Worm (Caenorhabditis elegans) whole organism, L3 larva: ENCODE data around the gene C28H8.8.

Experiments
- R02D3.7 ChIP-seq: fragments of 150-350 bp; optimal IDR thresholded peaks from 2 replicates; lab custom pipeline; 2014; ENCODE audit warnings: missing biosample characterization, missing genetic modification characterization
- ZK546.5 ChIP-seq: sonication (generic microtip); optimal IDR thresholded peaks from 2 replicates; lab custom pipeline; 2017; ENCODE audit warnings: missing biosample characterization, missing genetic modification characterization
- aly-2 ChIP-seq: fragments of 150-350 bp; optimal IDR thresholded peaks from 2 replicates; lab custom pipeline; 2014; ENCODE audit warnings: missing biosample characterization, missing genetic modification characterization
- ama-1 ChIP-seq: fragments of 150-350 bp; optimal IDR thresholded peaks from 2 replicates; lab custom pipeline; 2018
- ceh-16 ChIP-seq: sonication (generic microtip); optimal IDR thresholded peaks from 2 replicates; lab custom pipeline; 2017; ENCODE audit warnings: missing biosample characterization, missing genetic modification characterization
- ceh-28 ChIP-seq: fragments of 150-350 bp; optimal IDR thresholded peaks from 2 replicates; lab custom pipeline; 2014; ENCODE audit warnings: missing biosample characterization, missing genetic modification reagents, missing genetic modification characterization
- ceh-82 ChIP-seq: fragments of 150-350 bp; optimal IDR thresholded peaks from 2 replicates; lab custom pipeline; 2014; ENCODE audit warnings: missing biosample characterization, missing genetic modification characterization
- ceh-9 ChIP-seq: sonication (generic microtip); optimal IDR thresholded peaks from 2 replicates; lab custom pipeline; 2018; ENCODE audit warnings: missing biosample characterization, missing genetic modification characterization
- daf-12 ChIP-seq: fragments of 150-350 bp; optimal IDR thresholded peaks from 2 replicates; lab custom pipeline; 2014; ENCODE audit warnings: missing biosample characterization, missing genetic modification reagents, missing genetic modification characterization
- egl-27 ChIP-seq: sonication (generic microtip); optimal IDR thresholded peaks from 4 replicates; lab custom pipeline; 2017; ENCODE audit warnings: missing biosample characterization, missing genetic modification reagents, missing genetic modification characterization
- egl-5 ChIP-seq: fragments of 150-350 bp; optimal IDR thresholded peaks from 2 replicates; lab custom pipeline; 2017; ENCODE audit warnings: missing biosample characterization, missing genetic modification reagents, missing genetic modification characterization, inconsistent platforms
- elt-1 ChIP-seq: fragments of 150-350 bp; optimal IDR thresholded peaks from 2 replicates; lab custom pipeline; 2014; ENCODE audit warnings: missing biosample characterization, missing genetic modification characterization
- elt-2 ChIP-seq: sonication (generic microtip); optimal IDR thresholded peaks from 2 replicates; lab custom pipeline; 2016; ENCODE audit warnings: missing genetic modification reagents, mild to moderate bottlenecking, missing genetic modification characterization, missing compliant biosample characterization
- elt-3 ChIP-seq, 3 experiments: fragments of 150-350 bp in 1 of 3; sonication (generic microtip) in 2 of 3; optimal IDR thresholded peaks; 2 replicates in 2 of 3; 4 replicates in 1 of 3; lab custom pipeline; 2014 to 2017; ENCODE audit warnings: missing biosample characterization in 3 of 3, missing genetic modification characterization in 3 of 3
- eor-1 ChIP-seq, 2 experiments: fragments of 150-350 bp; optimal IDR thresholded peaks; 2 replicates each; lab custom pipeline; 2014 to 2018; ENCODE audit warnings: missing biosample characterization in 2 of 2, missing genetic modification characterization in 2 of 2
- fkh-10 ChIP-seq: sonication (generic microtip); optimal IDR thresholded peaks from 2 replicates; lab custom pipeline; 2017; ENCODE audit warnings: missing biosample characterization, missing genetic modification reagents, missing genetic modification characterization
- fkh-2 ChIP-seq: fragments of 150-350 bp; optimal IDR thresholded peaks from 2 replicates; lab custom pipeline; 2014; ENCODE audit warnings: missing biosample characterization, missing genetic modification reagents, missing genetic modification characterization
- fos-1 ChIP-seq: fragments of 150-350 bp; optimal IDR thresholded peaks from 2 replicates; lab custom pipeline; 2014; ENCODE audit warnings: missing biosample characterization, missing genetic modification characterization
- hmg-11 ChIP-seq: sonication (generic microtip); optimal IDR thresholded peaks from 2 replicates; lab custom pipeline; 2016; ENCODE audit warnings: missing genetic modification characterization, missing compliant biosample characterization
- jun-1 ChIP-seq: fragments of 150-350 bp; optimal IDR thresholded peaks from 2 replicates; lab custom pipeline; 2014; ENCODE audit warnings: missing biosample characterization, missing genetic modification reagents, missing genetic modification characterization
- lin-15B ChIP-seq: fragments of 150-350 bp; optimal IDR thresholded peaks from 2 replicates; lab custom pipeline; 2014; ENCODE audit warnings: missing biosample characterization, missing genetic modification characterization
- lin-39 ChIP-seq: fragments of 150-350 bp; optimal IDR thresholded peaks from 2 replicates; lab custom pipeline; 2018; ENCODE audit warnings: missing biosample characterization, missing genetic modification reagents, missing genetic modification characterization
- lsy-12 ChIP-seq: sonication (generic microtip); optimal IDR thresholded peaks from 2 replicates; lab custom pipeline; 2016; ENCODE audit warnings: mild to moderate bottlenecking, missing genetic modification characterization, missing compliant biosample characterization
- mdl-1 ChIP-seq: fragments of 150-350 bp; optimal IDR thresholded peaks from 2 replicates; lab custom pipeline; 2014; ENCODE audit warnings: missing biosample characterization, missing genetic modification characterization
- mml-1 ChIP-seq: fragments of 150-350 bp; sonication (generic microtip); optimal IDR thresholded peaks from 3 replicates; lab custom pipeline; 2014; ENCODE audit warnings: missing biosample characterization, missing genetic modification characterization
- nfya-1 ChIP-seq: sonication (generic microtip); optimal IDR thresholded peaks from 2 replicates; lab custom pipeline; 2017; ENCODE audit warnings: missing genetic modification characterization, mild to moderate bottlenecking, missing compliant biosample characterization, antibody characterized with exemption, moderate library complexity; ENCODE audit not compliant: insufficient read depth
- nhr-11 ChIP-seq: fragments of 150-350 bp; optimal IDR thresholded peaks from 2 replicates; lab custom pipeline; 2014; ENCODE audit warnings: missing biosample characterization, missing genetic modification characterization
- nhr-12 ChIP-seq: fragments of 150-350 bp; optimal IDR thresholded peaks from 2 replicates; lab custom pipeline; 2014; ENCODE audit warnings: missing biosample characterization, missing genetic modification characterization
- nhr-23 ChIP-seq: fragments of 150-350 bp; optimal IDR thresholded peaks from 2 replicates; lab custom pipeline; 2014; ENCODE audit warnings: missing biosample characterization, missing genetic modification reagents, missing genetic modification characterization
- nhr-237 ChIP-seq: fragments of 150-350 bp; optimal IDR thresholded peaks from 2 replicates; lab custom pipeline; 2014; ENCODE audit warnings: missing biosample characterization, missing genetic modification characterization
- nhr-25 ChIP-seq: sonication (generic microtip); optimal IDR thresholded peaks from 2 replicates; lab custom pipeline; 2017; ENCODE audit warnings: missing biosample characterization, missing genetic modification characterization
- nhr-28 ChIP-seq: fragments of 150-350 bp; optimal IDR thresholded peaks from 2 replicates; lab custom pipeline; 2014; ENCODE audit warnings: missing biosample characterization, missing genetic modification characterization
- nhr-43 ChIP-seq: sonication (generic microtip); optimal IDR thresholded peaks from 2 replicates; lab custom pipeline; 2016; ENCODE audit warnings: mild to moderate bottlenecking, missing genetic modification characterization, missing compliant biosample characterization; ENCODE audit not compliant: poor library complexity, severe bottlenecking
- nhr-67 ChIP-seq: fragments of 150-350 bp; optimal IDR thresholded peaks from 2 replicates; lab custom pipeline; 2014; ENCODE audit warnings: missing biosample characterization, missing genetic modification characterization
- nhr-76 ChIP-seq: fragments of 150-350 bp; sonication (generic microtip); optimal IDR thresholded peaks from 5 replicates; lab custom pipeline; 2014; ENCODE audit warnings: missing biosample characterization, missing genetic modification characterization
- nhr-77 ChIP-seq: fragments of 150-350 bp; optimal IDR thresholded peaks from 2 replicates; lab custom pipeline; 2014; ENCODE audit warnings: missing biosample characterization, missing genetic modification characterization
- pha-4 ChIP-seq: fragments of 150-350 bp; optimal IDR thresholded peaks from 2 replicates; lab custom pipeline; 2014; ENCODE audit warnings: missing biosample characterization, missing genetic modification reagents, missing genetic modification characterization
- pqm-1 ChIP-seq: fragments of 150-350 bp; optimal IDR thresholded peaks from 2 replicates; lab custom pipeline; 2017; ENCODE audit warnings: missing biosample characterization, missing genetic modification characterization, inconsistent platforms
- sea-2 ChIP-seq: fragments of 150-350 bp; sonication (generic microtip); optimal IDR thresholded peaks from 4 replicates; lab custom pipeline; 2014; ENCODE audit warnings: missing biosample characterization, missing genetic modification reagents, missing genetic modification characterization
- skn-1 ChIP-seq: fragments of 150-350 bp; optimal IDR thresholded peaks from 2 replicates; lab custom pipeline; 2014; ENCODE audit warnings: missing biosample characterization, missing genetic modification characterization
- snpc-4 ChIP-seq: fragments of 150-350 bp; optimal IDR thresholded peaks from 2 replicates; lab custom pipeline; 2014; ENCODE audit warnings: missing biosample characterization, missing genetic modification characterization
- tbx-2 ChIP-seq: sonication (generic microtip); optimal IDR thresholded peaks from 2 replicates; lab custom pipeline; 2016; ENCODE audit warnings: mild to moderate bottlenecking, missing genetic modification characterization, missing compliant biosample characterization
- unc-39 ChIP-seq: sonication (generic microtip); optimal IDR thresholded peaks from 4 replicates; lab custom pipeline; 2017; ENCODE audit warnings: missing biosample characterization, missing genetic modification characterization
- unc-62 ChIP-seq: fragments of 150-350 bp; sonication (generic microtip); optimal IDR thresholded peaks from 4 replicates; lab custom pipeline; 2014; ENCODE audit warnings: missing biosample characterization, missing genetic modification reagents, missing genetic modification characterization
- zag-1 ChIP-seq: fragments of 150-350 bp; optimal IDR thresholded peaks from 2 replicates; lab custom pipeline; 2014; ENCODE audit warnings: missing biosample characterization, missing genetic modification characterization
- ztf-11 ChIP-seq: fragments of 150-350 bp; optimal IDR thresholded peaks from 2 replicates; lab custom pipeline; 2014; ENCODE audit warnings: missing biosample characterization, missing genetic modification characterization
- ztf-4 ChIP-seq: fragments of 150-350 bp; optimal IDR thresholded peaks from 2 replicates; lab custom pipeline; 2014; ENCODE audit warnings: missing biosample characterization, missing genetic modification characterization

Gene C28H8.8

DNA sequence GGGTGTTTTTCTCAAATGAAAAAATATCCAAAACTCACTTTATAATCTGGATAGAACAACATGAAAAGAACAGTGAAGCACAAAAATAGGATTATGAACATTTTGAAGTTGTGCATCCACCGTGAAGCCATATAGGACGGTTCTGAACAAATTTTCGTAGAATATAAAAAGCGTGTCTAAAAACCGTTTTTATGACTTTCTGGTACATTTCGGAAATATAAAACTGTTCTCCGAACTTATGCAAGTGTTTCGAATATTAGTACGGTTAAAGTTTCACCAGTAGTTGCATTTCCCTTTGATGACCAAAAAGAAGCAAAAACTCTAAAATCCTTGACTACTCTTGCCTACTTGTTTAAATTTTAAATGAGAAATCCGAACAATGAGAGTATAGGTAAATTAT, at the start of gene C28H8.8:
C28H8.8 (minus strand) TSS at position 101 of the 400 bp plus-strand sequence.
- TF ChIP-seq mml-1 (tag; lab: Kevin White, UChicago) = no peak
- no peak for TF ChIP-seq lin-15B (tag; lab: Kevin White, UChicago)
- no peak for TF ChIP-seq pha-4 (tag; lab: Kevin White, UChicago)
- no peak for TF ChIP-seq ceh-16 (tag; lab: Kevin White, UChicago)
- TF ChIP-seq nhr-237 (tag; lab: Kevin White, UChicago) = no peak

- peak; percentile 73 for TF ChIP-seq egl-27 (tag; lab: Kevin White, UChicago)
- no peak for TF ChIP-seq aly-2 (tag; lab: Kevin White, UChicago)
- TF ChIP-seq pha-4 (tag; lab: Kevin White, UChicago) = peak; percentile 52
- no peak for TF ChIP-seq nhr-28 (tag; lab: Kevin White, UChicago)
- no peak for TF ChIP-seq pqm-1 (tag; lab: Kevin White, UChicago)
- TF ChIP-seq nhr-237 (tag; lab: Kevin White, UChicago) = no peak
- no peak for TF ChIP-seq lin-15B (tag; lab: Kevin White, UChicago)
- TF ChIP-seq lsy-12 = no peak
- peak; percentile 78 for TF ChIP-seq nhr-43
- peak; percentile 21 for TF ChIP-seq jun-1 (tag; lab: Kevin White, UChicago)
- peak; percentile 38 for TF ChIP-seq tbx-2 (tag; lab: Kevin White, UChicago)
- peak; percentile 83 for TF ChIP-seq nfya-1 (tag; lab: Kevin White, UChicago)
- TF ChIP-seq R02D3.7 (tag; lab: Kevin White, UChicago) = no peak
- TF ChIP-seq ceh-28 = peak; percentile 72
- peak; percentile 38 for TF ChIP-seq egl-5
- TF ChIP-seq nhr-67 = no peak
- TF ChIP-seq elt-2 (tag; lab: Kevin White, UChicago) = peak; percentile 50
- TF ChIP-seq elt-3 (tag; optimal IDR thresholded peaks at IDR 0.05; lab: Kevin White, UChicago) = peak in 1 of 3 experiments; percentile 52
- TF ChIP-seq mml-1 (tag; lab: Kevin White, UChicago) = no peak
- peak; percentile 93 for TF ChIP-seq unc-62
- TF ChIP-seq fkh-10 (GFP tag; lab: Kevin White, UChicago) = no peak
- TF ChIP-seq mdl-1 (tag; lab: Kevin White, UChicago) = peak; percentile 23
- peak; percentile 97 for TF ChIP-seq elt-1
- TF ChIP-seq sea-2 (GFP tag; lab: Kevin White, UChicago) = no peak
- TF ChIP-seq zag-1 (tag; lab: Kevin White, UChicago) = no peak
- peak; percentile 95 for TF ChIP-seq nhr-23 (tag; lab: Kevin White, UChicago)
- peak; percentile 6 for TF ChIP-seq hmg-11 (tag; lab: Kevin White, UChicago)
- TF ChIP-seq ama-1 (lab: Kevin White, UChicago) = peak; percentile 15
- TF ChIP-seq ztf-11 (tag; lab: Kevin White, UChicago) = no peak
- peak; percentile 62 for TF ChIP-seq skn-1 (tag; lab: Kevin White, UChicago)
- peak; percentile 55 for TF ChIP-seq fos-1 (tag; lab: Kevin White, UChicago)
- TF ChIP-seq lin-39 (tag; lab: Kevin White, UChicago) = peak; percentile 96
- TF ChIP-seq nhr-11 (tag; lab: Kevin White, UChicago) = no peak
- TF ChIP-seq unc-39 = no peak
- TF ChIP-seq ZK546.5 (tag; lab: Kevin White, UChicago) = no peak
- peak; percentile 32 for TF ChIP-seq ceh-16 (tag; lab: Kevin White, UChicago)
- TF ChIP-seq ztf-4 (tag; lab: Kevin White, UChicago) = peak; percentile 14
- no peak for TF ChIP-seq daf-12 (tag; lab: Kevin White, UChicago)
- TF ChIP-seq nhr-12 (tag; lab: Kevin White, UChicago) = no peak
- no peak for TF ChIP-seq ceh-82
- TF ChIP-seq fkh-2 (tag; lab: Kevin White, UChicago) = no peak
- TF ChIP-seq ceh-9 (tag; lab: Kevin White, UChicago) = no peak
- TF ChIP-seq nhr-25 (tag; lab: Kevin White, UChicago) = peak; percentile 95
- TF ChIP-seq eor-1 (tag; optimal IDR thresholded peaks at IDR 0.05; lab: Kevin White, UChicago) = peak in 1 of 2 experiments; percentile 54
- TF ChIP-seq nhr-76 (tag; lab: Kevin White, UChicago) = no peak
- TF ChIP-seq nhr-77 (tag; lab: Kevin White, UChicago) = no peak
- TF ChIP-seq snpc-4 = peak; percentile 40
Measured at ce11 chrIII:5938013-5938412, 49.4 kb upstream of the C28H8.8 start.
